Worm (Caenorhabditis elegans) whole organism, late embryonic: Measurements from ENCODE around the gene F25H9.2.

Experiments
- C08G9.2 ChIP-seq: sonication (generic microtip); optimal IDR thresholded peaks from 2 replicates; lab custom pipeline; 2016; ENCODE audit warnings: mild to moderate bottlenecking, missing genetic modification characterization, moderate library complexity, missing compliant biosample characterization
- C38D4.7 ChIP-seq: fragments of 200-800 bp; sonication (Bioruptor generic); optimal IDR thresholded peaks from 2 replicates; lab custom pipeline; 2018; ENCODE audit warnings: mild to moderate bottlenecking, missing genetic modification characterization, moderate library complexity, missing compliant biosample characterization
- K09A11.1 ChIP-seq: sonication (generic microtip); optimal IDR thresholded peaks from 2 replicates; lab custom pipeline; 2017; ENCODE audit warnings: antibody characterized with exemption, mild to moderate bottlenecking, missing genetic modification characterization, missing compliant biosample characterization; ENCODE audit not compliant: insufficient read depth
- ahr-1 ChIP-seq: sonication (generic microtip); optimal IDR thresholded peaks from 2 replicates; lab custom pipeline; 2016; ENCODE audit warnings: missing genetic modification characterization, missing compliant biosample characterization
- dve-1 ChIP-seq: sonication (generic microtip); optimal IDR thresholded peaks from 2 replicates; lab custom pipeline; 2017; ENCODE audit warnings: antibody characterized with exemption, mild to moderate bottlenecking, missing genetic modification characterization, missing compliant biosample characterization
- hlh-15 ChIP-seq: sonication (generic microtip); optimal IDR thresholded peaks from 2 replicates; lab custom pipeline; 2016; ENCODE audit warnings: missing genetic modification characterization, missing compliant biosample characterization
- hlh-30 ChIP-seq: sonication (generic microtip); optimal IDR thresholded peaks from 2 replicates; lab custom pipeline; 2017; ENCODE audit warnings: antibody characterized with exemption, missing genetic modification characterization, missing compliant biosample characterization; ENCODE audit not compliant: insufficient read depth
- lin-11 ChIP-seq: fragments of 200-800 bp; sonication (Bioruptor generic); optimal IDR thresholded peaks from 2 replicates; lab custom pipeline; 2018; ENCODE audit warnings: mild to moderate bottlenecking, missing genetic modification characterization, missing compliant biosample characterization
- nhr-11 ChIP-seq: fragments of 150-350 bp; optimal IDR thresholded peaks from 2 replicates; lab custom pipeline; 2014; ENCODE audit warnings: missing biosample characterization, missing genetic modification characterization
- sox-2 ChIP-seq: fragments of 200-800 bp; sonication (Bioruptor generic); IDR thresholded peaks from 2 replicates; pipeline ENCODE4 v1.3.6; 2022; ENCODE audit warnings: missing genetic modification reagents, missing genetic modification characterization, missing compliant biosample characterization
- sox-4 ChIP-seq: sonication (generic microtip); optimal IDR thresholded peaks from 2 replicates; lab custom pipeline; 2017; ENCODE audit warnings: mild to moderate bottlenecking, missing genetic modification characterization, inconsistent platforms, missing compliant biosample characterization
- ztf-16 ChIP-seq: sonication (generic microtip); optimal IDR thresholded peaks from 2 replicates; lab custom pipeline; 2017; ENCODE audit warnings: missing genetic modification characterization, missing compliant biosample characterization

DNA sequence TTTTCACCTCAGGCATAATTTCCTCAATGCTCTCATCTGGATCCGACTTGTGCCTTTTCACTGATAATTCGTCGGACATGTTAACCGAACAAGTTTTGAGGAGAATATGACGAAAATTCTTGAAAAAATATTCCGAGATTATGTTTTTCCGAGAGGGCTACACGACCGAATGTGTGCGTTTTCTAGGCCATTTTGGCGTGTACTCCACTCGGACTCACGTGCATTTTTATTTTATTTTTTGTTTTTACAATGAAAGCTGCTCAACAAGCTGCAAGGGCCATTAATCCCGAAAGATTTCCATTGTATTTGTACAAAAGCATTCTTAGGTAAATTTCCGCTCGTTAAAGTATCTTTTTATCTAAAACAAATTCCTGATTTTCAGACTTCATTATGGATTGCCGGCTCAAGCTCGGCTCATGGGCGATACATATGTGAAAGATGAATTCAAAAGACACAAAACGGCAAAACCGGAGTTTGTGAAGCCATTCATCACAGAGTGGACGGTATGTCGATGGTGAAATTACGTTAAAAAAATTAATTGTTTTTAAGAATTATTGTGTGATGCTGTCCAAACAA lies 10.4 kb downstream of the F25H9.2 start, which contains the start of the genes F25H9.6 and F25H9.7:
- TF ChIP-seq dve-1 (tag; lab: Kevin White, UChicago): no peak
- peak; percentile 71 for TF ChIP-seq hlh-15
- TF ChIP-seq ahr-1: peak; percentile 53
- TF ChIP-seq ztf-16 (tag; lab: Kevin White, UChicago): peak; percentile 54
- peak; percentile 98 for TF ChIP-seq C08G9.2 (tag; lab: Kevin White, UChicago)
- no peak for TF ChIP-seq K09A11.1 (tag; lab: Kevin White, UChicago)
- TF ChIP-seq nhr-11: no peak
- TF ChIP-seq sox-2 (GFP tag; lab: Robert Waterston, UW): no peak
- TF ChIP-seq hlh-30 (tag; lab: Kevin White, UChicago): peak; percentile 68
- no peak for TF ChIP-seq sox-4 (tag; lab: Kevin White, UChicago)
- TF ChIP-seq C38D4.7 (GFP tag; lab: Kevin White, UChicago): no peak
- TF ChIP-seq lin-11: peak; percentile 22
